Worm (Caenorhabditis elegans): ENCODE measurements around the gene mrps-23.

DNA sequence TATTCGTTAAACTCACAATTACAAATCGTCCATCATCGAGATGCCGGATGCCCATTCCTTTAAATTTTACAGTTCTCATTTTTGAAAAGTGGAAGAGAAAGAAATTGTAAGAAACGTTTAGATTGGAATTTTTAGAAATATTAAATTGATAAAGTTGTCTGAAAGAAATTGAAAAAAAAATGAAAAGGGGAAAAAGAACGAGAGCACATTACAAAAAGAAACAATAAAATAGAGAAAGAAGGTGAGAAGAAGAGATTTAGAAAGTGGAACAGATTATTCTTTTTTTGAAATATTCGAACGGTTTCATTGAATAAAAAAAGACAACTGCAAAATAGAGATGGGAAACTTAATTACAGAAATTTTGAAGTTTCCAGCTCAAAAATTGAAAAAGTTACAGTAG lies 37.7 kb upstream of the mrps-23 start, which contains the start of gene C48B4.8:
- TF ChIP-seq ztf-23 (GFP tag; IDR thresholded peaks at IDR 0.05) (no peak), cog-1 (tag; optimal IDR thresholded peaks at IDR 0.05) (no peak), ztf-29 (GFP tag; IDR thresholded peaks at IDR 0.05) (no peak), klf-2 (GFP tag; conservative IDR thresholded peaks at IDR 0.05) (no peak), ref-1 (GFP tag; conservative IDR thresholded peaks at IDR 0.05) (no peak), med-1 (GFP tag; optimal IDR thresholded peaks at IDR 0.05; ENCODE audit: insufficient read depth) (no peak), flt-1 (GFP tag; IDR thresholded peaks at IDR 0.05) (no peak), T22C8.4 (GFP tag; IDR thresholded peaks at IDR 0.05) (no peak)

All from whole organism, midembryonic.